Fruit fly (Drosophila melanogaster): Measurements from ENCODE around the gene CG17328.

CG17328 gene

dm6 chr2L:16275809-16276178, 23.9 kb upstream of the CG17328 start (continued):
- TF ChIP-seq CG13296 (GFP tag; optimal IDR thresholded peaks at IDR 0.05) (peak; percentile 29), grau (tag; optimal IDR thresholded peaks at IDR 0.05) (peak; percentile 64), Hmr (GFP tag; optimal IDR thresholded peaks at IDR 0.05) (peak; percentile 75), CG14710 (tag; optimal IDR thresholded peaks at IDR 0.05) (peak; percentile 11), CG15479 (GFP tag; optimal IDR thresholded peaks at IDR 0.05) (no peak), Lpt (GFP tag; optimal IDR thresholded peaks at IDR 0.05) (no peak), cad (GFP tag; optimal IDR thresholded peaks at IDR 0.05) (no peak), az2 (GFP tag; optimal IDR thresholded peaks at IDR 0.05) (peak; percentile 16), Atf3 (GFP tag; optimal IDR thresholded peaks at IDR 0.05) (no peak), CG17829 (tag; optimal IDR thresholded peaks at IDR 0.05) (peak; percentile 4), CG5953 (GFP tag; IDR thresholded peaks at IDR 0.05) (no peak), Pdp1 (GFP tag; optimal IDR thresholded peaks at IDR 0.05) (peak in 1 of 2 experiments; percentile 24), CG11504 (tag; optimal IDR thresholded peaks at IDR 0.05) (peak; percentile 64), CG3163 (GFP tag; optimal IDR thresholded peaks at IDR 0.05) (no peak), CG12104 (GFP tag; optimal IDR thresholded peaks at IDR 0.05) (no peak), CG4360 (GFP tag; IDR thresholded peaks at IDR 0.05) (peak; percentile 33; the same call in 1 of the 2 replicates), jumu (GFP tag; optimal IDR thresholded peaks at IDR 0.05) (no peak), pho (GFP tag; optimal IDR thresholded peaks at IDR 0.05) (peak; percentile 48), CG1233 (GFP tag; optimal IDR thresholded peaks at IDR 0.05) (peak; percentile 35), CG18476 (GFP tag; optimal IDR thresholded peaks at IDR 0.05) (peak; percentile 47), CG34376 (GFP tag; optimal IDR thresholded peaks at IDR 0.05) (no peak), Dek (tag; optimal IDR thresholded peaks at IDR 0.05) (peak; percentile 4), CG7839 (tag; optimal IDR thresholded peaks at IDR 0.05) (peak; percentile 63), CG6765 (GFP tag; optimal IDR thresholded peaks at IDR 0.05) (peak; percentile 27), cato (GFP tag; optimal IDR thresholded peaks at IDR 0.05; ENCODE audit: borderline replicate concordance) (no peak), exex (tag; optimal IDR thresholded peaks at IDR 0.05) (peak; percentile 4), CG30403 (GFP tag; optimal IDR thresholded peaks at IDR 0.05) (peak; percentile 35), Sox100B (GFP tag; optimal IDR thresholded peaks at IDR 0.05) (peak; percentile 46), sisA (GFP tag; IDR thresholded peaks at IDR 0.05) (peak; percentile 48), Hr51 (GFP tag; optimal IDR thresholded peaks at IDR 0.05) (peak in 1 of 2 experiments; percentile 70), Hsf (GFP tag; optimal IDR thresholded peaks at IDR 0.05) (peak; percentile 10), CG30431 (GFP tag; optimal IDR thresholded peaks at IDR 0.05) (peak; percentile 28), Gug (GFP tag; IDR thresholded peaks at IDR 0.05) (0 out of 4 replicates have a peak, but pooled peaks have one; percentile 8), CG15011 (GFP tag; optimal IDR thresholded peaks at IDR 0.05) (peak; percentile 7), CG17361 (GFP tag; IDR thresholded peaks at IDR 0.05) (peak; percentile 56; the same call in 2 of the 3 replicates), sens (GFP tag) (peak; percentile 77), odd (GFP tag; optimal IDR thresholded peaks at IDR 0.05) (peak; percentile 49), pan (optimal IDR thresholded peaks at IDR 0.05) (no peak), pan (GFP tag; optimal IDR thresholded peaks at IDR 0.05 in 1 of 2, IDR thresholded peaks at IDR 0.05 in 1 of 2) (peak in 1 of 2 experiments; percentile 58), CG12659 (GFP tag; optimal IDR thresholded peaks at IDR 0.05) (peak; percentile 48), CG34422 (GFP tag; IDR thresholded peaks at IDR 0.05) (0 out of 3 replicates have a peak, but pooled peaks have one; percentile 48), D19B (GFP tag; optimal IDR thresholded peaks at IDR 0.05) (peak; percentile 36), Dip3 (GFP tag; optimal IDR thresholded peaks at IDR 0.05) (peak; percentile 19), ab (GFP tag; optimal IDR thresholded peaks at IDR 0.05) (no peak), CG10274 (GFP tag; optimal IDR thresholded peaks at IDR 0.05) (no peak), CkIIα-i1 (GFP tag; IDR thresholded peaks at IDR 0.05) (no peak), Dad (GFP tag; optimal IDR thresholded peaks at IDR 0.05) (peak; percentile 39), kni (GFP tag; optimal IDR thresholded peaks at IDR 0.05) (no peak), bcd (GFP tag; optimal IDR thresholded peaks at IDR 0.05) (peak; percentile 47), chinmo (GFP tag; IDR thresholded peaks at IDR 0.05; ENCODE audit: partially characterized antibody) (no peak), CG9817 (tag; optimal IDR thresholded peaks at IDR 0.05) (peak; percentile 36)

Measured in whole organism, embryonic.